Worm (Caenorhabditis elegans): Measurements from ENCODE around the gene K01H12.4.
"Not testable (repeated sequence)": the region's sequence is repeated elsewhere in the genome, so short reads cannot be mapped to it uniquely, and the experiment has no call there.

K01H12.4 gene

ce11 chrIV:9728376-9728775 is 15.5 kb downstream of the K01H12.4 start, which contains the start of gene nhr-100:
Gene nhr-100, plus strand, starts transcription at chrIV:9728676.
- no peak for TF ChIP-seq unc-62 (GFP tag; optimal IDR thresholded peaks at IDR 0.05)

- no peak for TF ChIP-seq unc-62 (GFP tag; optimal IDR thresholded peaks at IDR 0.05)
Observed at ce11 chrIV:9733904-9734303, 21.0 kb downstream of the K01H12.4 start.

ce11 chrIV:9734861-9735260 is 22.0 kb downstream of the K01H12.4 start:
- no peak for TF ChIP-seq unc-62 (GFP tag; optimal IDR thresholded peaks at IDR 0.05)

ce11 chrIV:9735750-9736149 is 22.9 kb downstream of the K01H12.4 start:
- no peak for TF ChIP-seq unc-62 (GFP tag; optimal IDR thresholded peaks at IDR 0.05)

ce11 chrIV:9737204-9737790 is 24.4 kb downstream of the K01H12.4 start, which contains the start of gene cka-1:
Gene cka-1, minus strand, starts transcription at chrIV:9737621.
- no peak for TF ChIP-seq unc-62 (GFP tag; optimal IDR thresholded peaks at IDR 0.05)

ce11 chrIV:9738194-9738593 is 25.3 kb downstream of the K01H12.4 start, which contains the start of gene C28D4.10:
Gene C28D4.10, plus strand, starts transcription at chrIV:9738494.
- TF ChIP-seq unc-62 (GFP tag; optimal IDR thresholded peaks at IDR 0.05), result no peak

ce11 chrIV:9739001-9739400 is 26.1 kb downstream of the K01H12.4 start:
- no peak for TF ChIP-seq unc-62 (GFP tag; optimal IDR thresholded peaks at IDR 0.05)

- not testable (repeated sequence) for TF ChIP-seq unc-62 (GFP tag; optimal IDR thresholded peaks at IDR 0.05)
Observed at ce11 chrIV:9740851-9741549, 28.1 kb downstream of the K01H12.4 start, which contains the start of gene gln-6. Gene gln-6, minus strand, starts transcription at chrIV:9740901.

ce11 chrIV:9742883-9743282 is 30.0 kb downstream of the K01H12.4 start, which contains the start of gene C28D4.7:
Gene C28D4.7, minus strand, starts transcription at chrIV:9743147.
- TF ChIP-seq unc-62 (GFP tag; optimal IDR thresholded peaks at IDR 0.05), result no peak

- TF ChIP-seq unc-62 (GFP tag; optimal IDR thresholded peaks at IDR 0.05), result no peak
Observed at ce11 chrIV:9744905-9745304, 32.0 kb downstream of the K01H12.4 start, which contains the start of gene C28D4.4. Gene C28D4.4, minus strand, starts transcription at chrIV:9745005.

- TF ChIP-seq unc-62 (GFP tag; optimal IDR thresholded peaks at IDR 0.05), result no peak
Observed at ce11 chrIV:9746762-9747161, 33.9 kb downstream of the K01H12.4 start, which contains the start of gene C28D4.5. Gene C28D4.5, minus strand, starts transcription at chrIV:9746862.

- TF ChIP-seq unc-62 (GFP tag; optimal IDR thresholded peaks at IDR 0.05), result no peak
Observed at ce11 chrIV:9748342-9748741, 35.5 kb downstream of the K01H12.4 start, which contains the start of gene C28D4.8. Gene C28D4.8, minus strand, starts transcription at chrIV:9748442.

ce11 chrIV:9755713-9756112 is 42.8 kb downstream of the K01H12.4 start:
- TF ChIP-seq unc-62 (GFP tag; optimal IDR thresholded peaks at IDR 0.05), result no peak

- TF ChIP-seq unc-62 (GFP tag; optimal IDR thresholded peaks at IDR 0.05), result no peak
Observed at ce11 chrIV:9756647-9757424, 44.0 kb downstream of the K01H12.4 start.

- TF ChIP-seq unc-62 (GFP tag; optimal IDR thresholded peaks at IDR 0.05), result no peak
Observed at ce11 chrIV:9757425-9757740, 44.5 kb downstream of the K01H12.4 start, which contains the start of gene nhr-97. Gene nhr-97, plus strand, starts transcription at chrIV:9757641.

ce11 chrIV:9761751-9762150 is 48.9 kb downstream of the K01H12.4 start:
- no peak for TF ChIP-seq unc-62 (GFP tag; optimal IDR thresholded peaks at IDR 0.05)

Measured in whole organism, dauer.